Fruit fly (Drosophila melanogaster): ENCODE measurements around the gene mgl.

mgl gene

DNA sequence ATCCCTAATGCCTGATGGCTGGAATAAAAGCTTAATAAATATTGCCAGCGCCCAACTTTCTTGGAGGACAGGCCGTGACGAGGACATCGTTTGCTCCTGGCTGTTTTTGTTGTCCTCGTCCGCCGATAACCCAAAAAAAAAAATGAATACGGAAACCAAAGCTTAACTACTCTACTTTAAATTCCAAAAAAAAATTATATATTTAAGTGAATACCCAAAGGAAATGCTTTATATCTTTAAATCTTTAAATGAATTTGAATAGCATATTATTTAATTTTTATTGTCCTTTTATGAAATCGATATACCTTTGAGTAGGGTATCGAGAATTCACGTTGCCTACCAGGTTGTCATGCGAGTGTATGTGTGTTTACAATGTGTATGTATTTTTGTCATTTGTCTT, 20.2 kb upstream of the mgl start:
- peak; percentile 52 for TF ChIP-seq CG13424 (tag; optimal IDR thresholded peaks at IDR 0.05)
- peak; percentile 54 for TF ChIP-seq gem (tag; optimal IDR thresholded peaks at IDR 0.05)
- peak; percentile 6 for TF ChIP-seq Sox100B (GFP tag; optimal IDR thresholded peaks at IDR 0.05)
- no peak for TF ChIP-seq nerfin-2 (GFP tag; IDR thresholded peaks at IDR 0.05; ENCODE audit: partially characterized antibody)
- TF ChIP-seq Dbx (GFP tag; IDR thresholded peaks at IDR 0.05), result peak; percentile 56; the same call in 2 of the 3 replicates
- no peak for TF ChIP-seq run (tag; optimal IDR thresholded peaks at IDR 0.05)
- TF ChIP-seq zfh2 (GFP tag; optimal IDR thresholded peaks at IDR 0.05), result no peak
- no peak for TF ChIP-seq D (optimal IDR thresholded peaks at IDR 0.05)
- TF ChIP-seq D (GFP tag; optimal IDR thresholded peaks at IDR 0.05), result no peak
- no peak for TF ChIP-seq Med (GFP tag)
- no peak for TF ChIP-seq CG17186 (GFP tag; optimal IDR thresholded peaks at IDR 0.05)
- TF ChIP-seq CG17359 (tag; optimal IDR thresholded peaks at IDR 0.05), result peak; percentile 26
- TF ChIP-seq Lim3 (GFP tag; IDR thresholded peaks at IDR 0.05), result no peak
- peak; percentile 38; the same call in 1 of the 2 replicates for TF ChIP-seq slbo (GFP tag; IDR thresholded peaks at IDR 0.05)
- no peak for TF ChIP-seq nerfin-1 (tag; optimal IDR thresholded peaks at IDR 0.05)
- peak; percentile 6 for TF ChIP-seq CG9727 (GFP tag; optimal IDR thresholded peaks at IDR 0.05)
- peak; percentile 22 for TF ChIP-seq Sox102F (GFP tag; optimal IDR thresholded peaks at IDR 0.05)
- no peak for TF ChIP-seq GATAe (GFP tag; conservative IDR thresholded peaks at IDR 0.05)
- TF ChIP-seq CG6254 (GFP tag; optimal IDR thresholded peaks at IDR 0.05), result no peak
- no peak for TF ChIP-seq crc (GFP tag; optimal IDR thresholded peaks at IDR 0.05)
- no peak for TF ChIP-seq CG10462 (GFP tag; optimal IDR thresholded peaks at IDR 0.05)
- peak; percentile 6 for TF ChIP-seq sug (tag; optimal IDR thresholded peaks at IDR 0.05)
- peak; percentile 17 for TF ChIP-seq CG12659 (GFP tag; optimal IDR thresholded peaks at IDR 0.05)
- TF ChIP-seq caup (GFP tag; optimal IDR thresholded peaks at IDR 0.05; ENCODE audit: severe bottlenecking), result peak; percentile 11
- peak; percentile 59 for TF ChIP-seq CG7556 (GFP tag; optimal IDR thresholded peaks at IDR 0.05)
- no peak for TF ChIP-seq odd (GFP tag; optimal IDR thresholded peaks at IDR 0.05)
- TF ChIP-seq CG6765 (GFP tag; optimal IDR thresholded peaks at IDR 0.05), result peak; percentile 5
- TF ChIP-seq CG15269 (tag; optimal IDR thresholded peaks at IDR 0.05), result peak; percentile 59
- TF ChIP-seq ind (GFP tag; optimal IDR thresholded peaks at IDR 0.05), result no peak
- peak; percentile 44 for TF ChIP-seq Hand (GFP tag; optimal IDR thresholded peaks at IDR 0.05)
- peak; percentile 48; the same call in 1 of the 3 replicates for TF ChIP-seq dysf (GFP tag; IDR thresholded peaks at IDR 0.05)
- peak; percentile 49 for TF ChIP-seq CG7839 (tag; optimal IDR thresholded peaks at IDR 0.05)
- TF ChIP-seq Oaz (GFP tag; IDR thresholded peaks at IDR 0.05), result no peak
- TF ChIP-seq grau (tag; optimal IDR thresholded peaks at IDR 0.05), result peak; percentile 44
- no peak for TF ChIP-seq Poxn (GFP tag; IDR thresholded peaks at IDR 0.05)
- peak in 1 of 2 experiments; percentile 44 for TF ChIP-seq Hr51 (GFP tag; optimal IDR thresholded peaks at IDR 0.05)
- no peak for TF ChIP-seq CG9932 (GFP tag; IDR thresholded peaks at IDR 0.05)
- TF ChIP-seq CG13296 (GFP tag; optimal IDR thresholded peaks at IDR 0.05), result peak; percentile 47
- peak; percentile 47 for TF ChIP-seq Hmr (GFP tag; optimal IDR thresholded peaks at IDR 0.05)
- TF ChIP-seq CG6272 (GFP tag; IDR thresholded peaks at IDR 0.05), result no peak
- TF ChIP-seq CG8089 (GFP tag; optimal IDR thresholded peaks at IDR 0.05), result no peak
- peak; percentile 8 for TF ChIP-seq CG6854 (GFP tag; optimal IDR thresholded peaks at IDR 0.05)
- TF ChIP-seq Rfx (GFP tag; IDR thresholded peaks at IDR 0.05), result 0 out of 2 replicates have a peak, but pooled peaks have one; percentile 26
- TF ChIP-seq CG15514 (GFP tag; optimal IDR thresholded peaks at IDR 0.05), result peak; percentile 31
- peak; percentile 3 for TF ChIP-seq CG17385 (GFP tag; optimal IDR thresholded peaks at IDR 0.05)
- TF ChIP-seq Oli (tag; optimal IDR thresholded peaks at IDR 0.05), result peak; percentile 0
- TF ChIP-seq Fer1 (GFP tag; optimal IDR thresholded peaks at IDR 0.05), result peak; percentile 68
- no peak for TF ChIP-seq HLH3B (GFP tag; IDR thresholded peaks at IDR 0.05)
- TF ChIP-seq Meics (GFP tag; optimal IDR thresholded peaks at IDR 0.05), result peak; percentile 46
- TF ChIP-seq CG30403 (GFP tag; optimal IDR thresholded peaks at IDR 0.05), result peak; percentile 13

Data from whole organism, embryonic.